Worm (Caenorhabditis elegans) whole organism, L3 larva: ENCODE measurements around the gene egl-36.
A peak's percentile ranks its signal among the peaks of the same experiment; 100 is the strongest.

Experiments
- R02D3.7 ChIP-seq: fragments of 150-350 bp; optimal IDR thresholded peaks from 2 replicates; lab custom pipeline; 2014; ENCODE audit warnings: missing biosample characterization, missing genetic modification characterization
- aly-2 ChIP-seq: fragments of 150-350 bp; optimal IDR thresholded peaks from 2 replicates; lab custom pipeline; 2014; ENCODE audit warnings: missing biosample characterization, missing genetic modification characterization
- ama-1 ChIP-seq: fragments of 150-350 bp; optimal IDR thresholded peaks from 2 replicates; lab custom pipeline; 2018
- ceh-16 ChIP-seq: sonication (generic microtip); optimal IDR thresholded peaks from 2 replicates; lab custom pipeline; 2017; ENCODE audit warnings: missing biosample characterization, missing genetic modification characterization
- ceh-28 ChIP-seq: fragments of 150-350 bp; optimal IDR thresholded peaks from 2 replicates; lab custom pipeline; 2014; ENCODE audit warnings: missing biosample characterization, missing genetic modification reagents, missing genetic modification characterization
- ceh-9 ChIP-seq: sonication (generic microtip); optimal IDR thresholded peaks from 2 replicates; lab custom pipeline; 2018; ENCODE audit warnings: missing biosample characterization, missing genetic modification characterization
- egl-27 ChIP-seq: sonication (generic microtip); optimal IDR thresholded peaks from 4 replicates; lab custom pipeline; 2017; ENCODE audit warnings: missing biosample characterization, missing genetic modification reagents, missing genetic modification characterization
- egl-5 ChIP-seq: fragments of 150-350 bp; optimal IDR thresholded peaks from 2 replicates; lab custom pipeline; 2017; ENCODE audit warnings: missing biosample characterization, missing genetic modification reagents, missing genetic modification characterization, inconsistent platforms
- elt-1 ChIP-seq: fragments of 150-350 bp; optimal IDR thresholded peaks from 2 replicates; lab custom pipeline; 2014; ENCODE audit warnings: missing biosample characterization, missing genetic modification characterization
- elt-2 ChIP-seq: sonication (generic microtip); optimal IDR thresholded peaks from 2 replicates; lab custom pipeline; 2016; ENCODE audit warnings: missing genetic modification reagents, mild to moderate bottlenecking, missing genetic modification characterization, missing compliant biosample characterization
- elt-3 ChIP-seq, 3 experiments: fragments of 150-350 bp in 1 of 3; sonication (generic microtip) in 2 of 3; optimal IDR thresholded peaks; 2 replicates in 2 of 3; 4 replicates in 1 of 3; lab custom pipeline; 2014 to 2017; ENCODE audit warnings: missing biosample characterization in 3 of 3, missing genetic modification characterization in 3 of 3
- fkh-10 ChIP-seq: sonication (generic microtip); optimal IDR thresholded peaks from 2 replicates; lab custom pipeline; 2017; ENCODE audit warnings: missing biosample characterization, missing genetic modification reagents, missing genetic modification characterization
- fos-1 ChIP-seq: fragments of 150-350 bp; optimal IDR thresholded peaks from 2 replicates; lab custom pipeline; 2014; ENCODE audit warnings: missing biosample characterization, missing genetic modification characterization
- hmg-11 ChIP-seq: sonication (generic microtip); optimal IDR thresholded peaks from 2 replicates; lab custom pipeline; 2016; ENCODE audit warnings: missing genetic modification characterization, missing compliant biosample characterization
- jun-1 ChIP-seq: fragments of 150-350 bp; optimal IDR thresholded peaks from 2 replicates; lab custom pipeline; 2014; ENCODE audit warnings: missing biosample characterization, missing genetic modification reagents, missing genetic modification characterization
- lin-39 ChIP-seq: fragments of 150-350 bp; optimal IDR thresholded peaks from 2 replicates; lab custom pipeline; 2018; ENCODE audit warnings: missing biosample characterization, missing genetic modification reagents, missing genetic modification characterization
- lsy-12 ChIP-seq: sonication (generic microtip); optimal IDR thresholded peaks from 2 replicates; lab custom pipeline; 2016; ENCODE audit warnings: mild to moderate bottlenecking, missing genetic modification characterization, missing compliant biosample characterization
- mdl-1 ChIP-seq: fragments of 150-350 bp; optimal IDR thresholded peaks from 2 replicates; lab custom pipeline; 2014; ENCODE audit warnings: missing biosample characterization, missing genetic modification characterization
- nfya-1 ChIP-seq: sonication (generic microtip); optimal IDR thresholded peaks from 2 replicates; lab custom pipeline; 2017; ENCODE audit warnings: missing genetic modification characterization, mild to moderate bottlenecking, missing compliant biosample characterization, antibody characterized with exemption, moderate library complexity; ENCODE audit not compliant: insufficient read depth
- nhr-11 ChIP-seq: fragments of 150-350 bp; optimal IDR thresholded peaks from 2 replicates; lab custom pipeline; 2014; ENCODE audit warnings: missing biosample characterization, missing genetic modification characterization
- nhr-12 ChIP-seq: fragments of 150-350 bp; optimal IDR thresholded peaks from 2 replicates; lab custom pipeline; 2014; ENCODE audit warnings: missing biosample characterization, missing genetic modification characterization
- nhr-23 ChIP-seq: fragments of 150-350 bp; optimal IDR thresholded peaks from 2 replicates; lab custom pipeline; 2014; ENCODE audit warnings: missing biosample characterization, missing genetic modification reagents, missing genetic modification characterization
- nhr-25 ChIP-seq: sonication (generic microtip); optimal IDR thresholded peaks from 2 replicates; lab custom pipeline; 2017; ENCODE audit warnings: missing biosample characterization, missing genetic modification characterization
- nhr-28 ChIP-seq: fragments of 150-350 bp; optimal IDR thresholded peaks from 2 replicates; lab custom pipeline; 2014; ENCODE audit warnings: missing biosample characterization, missing genetic modification characterization
- nhr-43 ChIP-seq: sonication (generic microtip); optimal IDR thresholded peaks from 2 replicates; lab custom pipeline; 2016; ENCODE audit warnings: mild to moderate bottlenecking, missing genetic modification characterization, missing compliant biosample characterization; ENCODE audit not compliant: poor library complexity, severe bottlenecking
- nhr-67 ChIP-seq: fragments of 150-350 bp; optimal IDR thresholded peaks from 2 replicates; lab custom pipeline; 2014; ENCODE audit warnings: missing biosample characterization, missing genetic modification characterization
- pha-4 ChIP-seq: fragments of 150-350 bp; optimal IDR thresholded peaks from 2 replicates; lab custom pipeline; 2014; ENCODE audit warnings: missing biosample characterization, missing genetic modification reagents, missing genetic modification characterization
- pqm-1 ChIP-seq: fragments of 150-350 bp; optimal IDR thresholded peaks from 2 replicates; lab custom pipeline; 2017; ENCODE audit warnings: missing biosample characterization, missing genetic modification characterization, inconsistent platforms
- unc-62 ChIP-seq: fragments of 150-350 bp; sonication (generic microtip); optimal IDR thresholded peaks from 4 replicates; lab custom pipeline; 2014; ENCODE audit warnings: missing biosample characterization, missing genetic modification reagents, missing genetic modification characterization
- ztf-11 ChIP-seq: fragments of 150-350 bp; optimal IDR thresholded peaks from 2 replicates; lab custom pipeline; 2014; ENCODE audit warnings: missing biosample characterization, missing genetic modification characterization
- ztf-4 ChIP-seq: fragments of 150-350 bp; optimal IDR thresholded peaks from 2 replicates; lab custom pipeline; 2014; ENCODE audit warnings: missing biosample characterization, missing genetic modification characterization

egl-36 gene

ce11 chrX:10770988-10771496, 36.9 kb downstream of the egl-36 start (continued):
- peak; percentile 33 for TF ChIP-seq ztf-4
- TF ChIP-seq elt-3 (tag; optimal IDR thresholded peaks at IDR 0.05; lab: Kevin White, UChicago), result peak in 2 of 3 experiments; percentile 23 to 26
- TF ChIP-seq nhr-23 (tag; lab: Kevin White, UChicago), result peak; percentile 86
- no peak for TF ChIP-seq ceh-9 (tag; lab: Kevin White, UChicago)
- no peak for TF ChIP-seq ztf-11 (tag; lab: Kevin White, UChicago)
- TF ChIP-seq ceh-28 (tag; lab: Kevin White, UChicago), result peak; percentile 30
- TF ChIP-seq fkh-10 (GFP tag; lab: Kevin White, UChicago), result peak; percentile 92
- TF ChIP-seq nhr-28 (tag; lab: Kevin White, UChicago), result no peak
- TF ChIP-seq nhr-11 (tag; lab: Kevin White, UChicago), result peak; percentile 82
- peak; percentile 78 for TF ChIP-seq unc-62 (GFP tag; lab: Kevin White, UChicago)
- TF ChIP-seq nhr-67 (tag; lab: Kevin White, UChicago), result no peak
- peak; percentile 85 for TF ChIP-seq nhr-43
- TF ChIP-seq ama-1 (lab: Kevin White, UChicago), result no peak
- peak; percentile 89 for TF ChIP-seq lin-39 (tag; lab: Kevin White, UChicago)

- TF ChIP-seq egl-5 (tag; lab: Kevin White, UChicago), result peak; percentile 90
- peak; percentile 92 for TF ChIP-seq pqm-1
- TF ChIP-seq nhr-12 (tag; lab: Kevin White, UChicago), result no peak
- TF ChIP-seq pha-4, result peak; percentile 75
- peak; percentile 68 for TF ChIP-seq nfya-1
- peak; percentile 93 for TF ChIP-seq elt-2
- no peak for TF ChIP-seq ceh-16 (tag; lab: Kevin White, UChicago)
- no peak for TF ChIP-seq mdl-1 (tag; lab: Kevin White, UChicago)
- peak; percentile 30 for TF ChIP-seq lsy-12 (tag; lab: Kevin White, UChicago)
- TF ChIP-seq elt-1 (tag; lab: Kevin White, UChicago), result no peak
- TF ChIP-seq unc-62 (GFP tag; lab: Kevin White, UChicago), result peak; percentile 28
- peak; percentile 65 for TF ChIP-seq lin-39 (tag; lab: Kevin White, UChicago)
- TF ChIP-seq fos-1 (tag; lab: Kevin White, UChicago), result no peak
- TF ChIP-seq nhr-43, result peak; percentile 59
- peak; percentile 74 for TF ChIP-seq nhr-23 (tag; lab: Kevin White, UChicago)
- TF ChIP-seq egl-27 (tag; lab: Kevin White, UChicago), result peak; percentile 75
- peak; percentile 78 for TF ChIP-seq jun-1 (tag; lab: Kevin White, UChicago)
- peak in 1 of 3 experiments; percentile 80 for TF ChIP-seq elt-3 (tag; optimal IDR thresholded peaks at IDR 0.05; lab: Kevin White, UChicago)
- TF ChIP-seq nhr-25 (tag; lab: Kevin White, UChicago), result peak; percentile 50
- TF ChIP-seq ceh-28 (tag; lab: Kevin White, UChicago), result peak; percentile 80
- TF ChIP-seq R02D3.7, result peak; percentile 40
Measured at ce11 chrX:10772165-10772584, 38.0 kb downstream of the egl-36 start.

ce11 chrX:10772763-10773162, 38.6 kb downstream of the egl-36 start:
- peak; percentile 88 for TF ChIP-seq nhr-43
- TF ChIP-seq nhr-12 (tag; lab: Kevin White, UChicago), result no peak
- TF ChIP-seq nhr-23 (tag; lab: Kevin White, UChicago), result peak; percentile 66
- TF ChIP-seq nhr-25 (tag; lab: Kevin White, UChicago), result peak; percentile 68
- no peak for TF ChIP-seq aly-2 (tag; lab: Kevin White, UChicago)
- TF ChIP-seq pqm-1, result peak; percentile 12
- TF ChIP-seq nhr-28 (tag; lab: Kevin White, UChicago), result no peak
- no peak for TF ChIP-seq hmg-11 (tag; lab: Kevin White, UChicago)
- TF ChIP-seq, all 47 proteins: peak for 4

DNA sequence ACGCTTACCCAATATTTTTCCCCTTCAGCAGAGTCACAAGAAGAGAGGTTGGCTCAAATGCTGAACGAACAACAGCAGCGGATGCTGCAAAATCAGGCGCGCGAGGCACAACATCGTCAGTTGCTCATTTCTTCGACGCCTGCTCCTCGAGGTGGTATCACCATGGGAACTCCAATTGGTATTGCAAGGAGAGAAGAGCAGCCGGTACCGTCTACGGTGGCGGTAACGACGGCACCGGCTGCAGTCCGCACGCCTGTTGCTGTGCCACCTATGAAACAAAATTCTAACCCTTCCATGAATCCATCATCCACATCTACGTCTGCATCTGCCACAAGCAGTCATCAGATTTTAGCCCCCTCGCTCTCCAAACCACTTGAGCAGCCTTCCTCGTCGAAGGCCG, 40.7 kb downstream of the egl-36 start:
- TF ChIP-seq ztf-11 (tag; lab: Kevin White, UChicago) (no peak), elt-2 (peak; percentile 9)

- TF ChIP-seq elt-2 (peak; percentile 75), pha-4 (no peak), pqm-1 (peak; percentile 53), nhr-28 (tag; lab: Kevin White, UChicago) (no peak), jun-1 (tag; lab: Kevin White, UChicago) (peak; percentile 48)
Measured at ce11 chrX:10780542-10781266, 46.6 kb downstream of the egl-36 start.
